Worm (Caenorhabditis elegans) whole organism, mixed stage, embryonic: ENCODE measurements around the gene K09C6.3.

Source experiments
- M03D4.4 ChIP-seq: sonication (generic microtip); optimal IDR thresholded peaks from 2 replicates; lab custom pipeline; 2017; ENCODE audit warnings: mild to moderate bottlenecking, missing genetic modification characterization, missing compliant biosample characterization
- bed-3 ChIP-seq: fragments of 200-800 bp; sonication (Bioruptor generic); optimal IDR thresholded peaks from 3 replicates; lab custom pipeline; 2018; ENCODE audit warnings: mild to moderate bottlenecking, missing genetic modification characterization, moderate library complexity, missing compliant biosample characterization
- lsy-2 ChIP-seq: fragments of 150-350 bp; optimal IDR thresholded peaks from 2 replicates; lab custom pipeline; 2014; ENCODE audit warnings: missing biosample characterization, missing genetic modification characterization
- nhr-12 ChIP-seq: fragments of 150-350 bp; optimal IDR thresholded peaks from 2 replicates; lab custom pipeline; 2014; ENCODE audit warnings: missing biosample characterization, missing genetic modification characterization
- nhr-237 ChIP-seq: fragments of 150-350 bp; optimal IDR thresholded peaks from 2 replicates; lab custom pipeline; 2014; ENCODE audit warnings: missing biosample characterization, missing genetic modification characterization
- nhr-28 ChIP-seq: fragments of 150-350 bp; optimal IDR thresholded peaks from 2 replicates; lab custom pipeline; 2014; ENCODE audit warnings: missing biosample characterization, missing genetic modification characterization
- nhr-76 ChIP-seq: sonication (generic microtip); optimal IDR thresholded peaks from 2 replicates; lab custom pipeline; 2017; ENCODE audit warnings: missing biosample characterization, missing genetic modification characterization
- pha-4 ChIP-seq: fragments of 150-350 bp; optimal IDR thresholded peaks from 2 replicates; lab custom pipeline; 2018; ENCODE audit warnings: missing biosample characterization, missing genetic modification reagents, missing genetic modification characterization
- snpc-4 ChIP-seq: fragments of 150-350 bp; optimal IDR thresholded peaks from 2 replicates; lab custom pipeline; 2014; ENCODE audit warnings: missing biosample characterization, missing genetic modification characterization
- sptf-1 ChIP-seq: sonication (generic microtip); optimal IDR thresholded peaks from 2 replicates; lab custom pipeline; 2017; ENCODE audit warnings: mild to moderate bottlenecking, missing genetic modification characterization, moderate library complexity, missing compliant biosample characterization
- ztf-11 ChIP-seq: fragments of 150-350 bp; optimal IDR thresholded peaks from 2 replicates; lab custom pipeline; 2014; ENCODE audit warnings: missing biosample characterization, missing genetic modification characterization

ce11 chrV:804485-804884, 47.8 kb upstream of the K09C6.3 start, which contains the start of gene nhr-270:
- TF ChIP-seq nhr-28 (no peak), nhr-12 (tag; lab: Kevin White, UChicago) (no peak), lsy-2 (tag; lab: Kevin White, UChicago) (no peak), M03D4.4 (no peak), nhr-76 (tag; lab: Kevin White, UChicago) (no peak), bed-3 (GFP tag; lab: Kevin White, UChicago) (no peak), sptf-1 (tag; lab: Kevin White, UChicago) (no peak), nhr-237 (no peak), pha-4 (no peak), snpc-4 (no peak), ztf-11 (no peak)
